Worm (Caenorhabditis elegans) whole organism, L1 larva: ENCODE data around the gene rabn-5.
A peak's percentile ranks its signal among the peaks of the same experiment; 100 is the strongest.

Experiments
- C04F5.9 ChIP-seq: sonication (generic microtip); optimal IDR thresholded peaks from 2 replicates; lab custom pipeline; 2016; ENCODE audit warnings: missing genetic modification characterization, missing compliant biosample characterization
- C34B4.2 ChIP-seq: sonication (generic microtip); optimal IDR thresholded peaks from 2 replicates; lab custom pipeline; 2017; ENCODE audit warnings: mild to moderate bottlenecking, missing genetic modification characterization, missing compliant biosample characterization
- aha-1 ChIP-seq: fragments of 150-350 bp; optimal IDR thresholded peaks from 2 replicates; lab custom pipeline; 2014; ENCODE audit warnings: missing biosample characterization, missing genetic modification characterization
- alr-1 ChIP-seq: fragments of 200-800 bp; sonication (Bioruptor generic); optimal IDR thresholded peaks from 2 replicates; lab custom pipeline; 2018; ENCODE audit warnings: borderline replicate concordance, mild to moderate bottlenecking, missing genetic modification characterization, missing compliant biosample characterization
- aly-2 ChIP-seq: fragments of 150-350 bp; optimal IDR thresholded peaks from 2 replicates; lab custom pipeline; 2014; ENCODE audit warnings: missing biosample characterization, missing genetic modification characterization
- ama-1 ChIP-seq: fragments of 150-350 bp; optimal IDR thresholded peaks from 2 replicates; lab custom pipeline; 2014
- blmp-1 ChIP-seq: fragments of 150-350 bp; optimal IDR thresholded peaks from 2 replicates; lab custom pipeline; 2014; ENCODE audit warnings: missing biosample characterization, missing genetic modification characterization
- ceh-63 ChIP-seq: fragments of 200-800 bp; sonication (Bioruptor generic); optimal IDR thresholded peaks from 2 replicates; lab custom pipeline; 2018; ENCODE audit warnings: mild to moderate bottlenecking, missing genetic modification characterization, missing compliant biosample characterization
- ceh-82 ChIP-seq, 3 experiments: fragments of 150-350 bp in 1 of 3; sonication (generic microtip) in 2 of 3; optimal IDR thresholded peaks; 2 replicates each; lab custom pipeline; 2014 to 2017; ENCODE audit warnings: missing biosample characterization in 3 of 3, missing genetic modification characterization in 3 of 3
- dpl-1 ChIP-seq, 3 experiments: fragments of 150-350 bp in 2 of 3; sonication (generic microtip) in 1 of 3; optimal IDR thresholded peaks; 2 replicates each; lab custom pipeline; 2014 to 2017; ENCODE audit warnings: missing biosample characterization in 3 of 3, missing genetic modification characterization in 3 of 3, missing genetic modification reagents in 3 of 3
- efl-1 ChIP-seq, 4 experiments: fragments of 150-350 bp; optimal IDR thresholded peaks in 3 of 4; peaks in 1 of 4; 1 replicate in 1 of 4; 2 replicates in 3 of 4; lab custom pipeline; 2014; ENCODE audit warnings: missing biosample characterization in 2 of 4, missing genetic modification characterization in 2 of 4, missing genetic modification reagents in 2 of 4
- efl-3 ChIP-seq: fragments of 200-800 bp; sonication (Bioruptor generic); optimal IDR thresholded peaks from 2 replicates; lab custom pipeline; 2018; ENCODE audit warnings: mild to moderate bottlenecking, missing genetic modification characterization, missing compliant biosample characterization
- egl-27 ChIP-seq, 2 experiments: fragments of 150-350 bp in 1 of 2; sonication (generic microtip); optimal IDR thresholded peaks; 3 replicates each; lab custom pipeline; 2017 to 2018; ENCODE audit warnings: missing biosample characterization in 2 of 2, missing genetic modification characterization in 2 of 2, missing genetic modification reagents in 2 of 2
- elt-2 ChIP-seq: sonication (generic microtip); optimal IDR thresholded peaks from 2 replicates; lab custom pipeline; 2016; ENCODE audit warnings: missing genetic modification characterization, mild to moderate bottlenecking, inconsistent platforms, missing compliant biosample characterization, missing genetic modification reagents
- elt-3 ChIP-seq, 6 experiments: fragments of 150-350 bp in 1 of 6; sonication (generic microtip); optimal IDR thresholded peaks; 2 replicates each; lab custom pipeline; 2017 to 2018; ENCODE audit warnings: missing biosample characterization in 6 of 6, missing genetic modification characterization in 6 of 6, inconsistent platforms in 1 of 6
- ets-5 ChIP-seq: fragments of 200-800 bp; sonication (Bioruptor generic); IDR thresholded peaks from 2 replicates; pipeline ENCODE4 v1.3.6; 2022; ENCODE audit warnings: missing genetic modification characterization, missing compliant biosample characterization
- fkh-8 ChIP-seq: sonication (generic microtip); optimal IDR thresholded peaks from 2 replicates; lab custom pipeline; 2016; ENCODE audit warnings: mild to moderate bottlenecking, missing genetic modification characterization, missing compliant biosample characterization
- grh-1 ChIP-seq: fragments of 200-800 bp; sonication (Bioruptor generic); IDR thresholded peaks from 2 replicates; pipeline ENCODE4 v1.3.6; 2022; ENCODE audit warnings: missing genetic modification reagents, missing genetic modification characterization, missing compliant biosample characterization
- hlh-17 ChIP-seq: fragments of 200-800 bp; sonication (Bioruptor generic); optimal IDR thresholded peaks from 2 replicates; lab custom pipeline; 2018; ENCODE audit warnings: missing genetic modification characterization, mild to moderate bottlenecking, missing compliant biosample characterization, moderate library complexity, borderline replicate concordance
- hlh-4 ChIP-seq: sonication (generic microtip); optimal IDR thresholded peaks from 2 replicates; lab custom pipeline; 2016; ENCODE audit warnings: mild to moderate bottlenecking, missing genetic modification characterization, missing compliant biosample characterization
- hpl-2 ChIP-seq: fragments of 150-350 bp; optimal IDR thresholded peaks from 2 replicates; lab custom pipeline; 2014; ENCODE audit warnings: missing biosample characterization, missing genetic modification reagents, missing genetic modification characterization
- irx-1 ChIP-seq: sonication (generic microtip); optimal IDR thresholded peaks from 2 replicates; lab custom pipeline; 2016; ENCODE audit warnings: missing genetic modification characterization, missing compliant biosample characterization
- jun-1 ChIP-seq: fragments of 150-350 bp; optimal IDR thresholded peaks from 2 replicates; lab custom pipeline; 2014; ENCODE audit warnings: missing biosample characterization, missing genetic modification reagents, missing genetic modification characterization
- lin-15B ChIP-seq: fragments of 150-350 bp; sonication (generic microtip); optimal IDR thresholded peaks from 3 replicates; lab custom pipeline; 2014; ENCODE audit warnings: missing biosample characterization, missing genetic modification characterization
- lin-39 ChIP-seq: fragments of 150-350 bp; optimal IDR thresholded peaks from 2 replicates; lab custom pipeline; 2014; ENCODE audit warnings: missing biosample characterization, missing genetic modification reagents, missing genetic modification characterization
- lir-3 ChIP-seq: sonication (generic microtip); optimal IDR thresholded peaks from 2 replicates; lab custom pipeline; 2016; ENCODE audit warnings: mild to moderate bottlenecking, missing genetic modification characterization, moderate library complexity, missing compliant biosample characterization; ENCODE audit not compliant: poor library complexity
- lsy-2 ChIP-seq, 2 experiments: fragments of 150-350 bp; optimal IDR thresholded peaks; 2 replicates each; lab custom pipeline; 2014; ENCODE audit warnings: missing biosample characterization in 2 of 2, missing genetic modification characterization in 2 of 2
- mab-9 ChIP-seq: fragments of 200-800 bp; sonication (Bioruptor generic); IDR thresholded peaks from 2 replicates; pipeline ENCODE4 v1.3.6; 2022; ENCODE audit warnings: missing genetic modification reagents, missing genetic modification characterization, missing compliant biosample characterization
- mef-2 ChIP-seq: fragments of 150-350 bp; optimal IDR thresholded peaks from 2 replicates; lab custom pipeline; 2014; ENCODE audit warnings: missing biosample characterization, missing genetic modification characterization
- mep-1 ChIP-seq: fragments of 150-350 bp; optimal IDR thresholded peaks from 2 replicates; lab custom pipeline; 2014; ENCODE audit warnings: missing biosample characterization, missing genetic modification characterization
- nhr-12 ChIP-seq: sonication (generic microtip); optimal IDR thresholded peaks from 2 replicates; lab custom pipeline; 2017; ENCODE audit warnings: missing biosample characterization, missing genetic modification characterization
- nhr-19 ChIP-seq: fragments of 200-800 bp; sonication (Bioruptor generic); conservative IDR thresholded peaks from 2 replicates; pipeline ENCODE4 v1.3.6; 2022; ENCODE audit warnings: missing genetic modification characterization, missing compliant biosample characterization
- nhr-20 ChIP-seq: sonication (generic microtip); optimal IDR thresholded peaks from 2 replicates; lab custom pipeline; 2016; ENCODE audit warnings: mild to moderate bottlenecking, missing genetic modification characterization, missing compliant biosample characterization
- nhr-28 ChIP-seq: fragments of 150-350 bp; optimal IDR thresholded peaks from 2 replicates; lab custom pipeline; 2014; ENCODE audit warnings: missing biosample characterization, missing genetic modification characterization
- nhr-47 ChIP-seq: sonication (generic microtip); optimal IDR thresholded peaks from 2 replicates; lab custom pipeline; 2016; ENCODE audit warnings: mild to moderate bottlenecking, missing genetic modification characterization, moderate library complexity, missing compliant biosample characterization
- nhr-71 ChIP-seq: sonication (generic microtip); optimal IDR thresholded peaks from 2 replicates; lab custom pipeline; 2016; ENCODE audit warnings: mild to moderate bottlenecking, missing genetic modification characterization, moderate library complexity, missing compliant biosample characterization
- nhr-84 ChIP-seq: sonication (generic microtip); optimal IDR thresholded peaks from 2 replicates; lab custom pipeline; 2017; ENCODE audit warnings: missing biosample characterization, missing genetic modification characterization
- nhr-85 ChIP-seq: sonication (generic microtip); peaks from one replicate; lab custom pipeline; 2016; ENCODE audit warnings: missing genetic modification characterization, inconsistent platforms, missing compliant biosample characterization
- nhr-90 ChIP-seq: sonication (generic microtip); optimal IDR thresholded peaks from 2 replicates; lab custom pipeline; 2016; ENCODE audit warnings: mild to moderate bottlenecking, missing genetic modification characterization, missing compliant biosample characterization; ENCODE audit not compliant: poor library complexity
- pag-3 ChIP-seq: sonication (generic microtip); optimal IDR thresholded peaks from 2 replicates; lab custom pipeline; 2017; ENCODE audit warnings: missing genetic modification characterization, mild to moderate bottlenecking, missing compliant biosample characterization, antibody characterized with exemption, borderline replicate concordance; ENCODE audit not compliant: insufficient read depth
- pqm-1 ChIP-seq: sonication (generic microtip); optimal IDR thresholded peaks from 3 replicates; lab custom pipeline; 2017; ENCODE audit warnings: missing biosample characterization, missing genetic modification characterization
- rnt-1 ChIP-seq: sonication (generic microtip); optimal IDR thresholded peaks from 2 replicates; lab custom pipeline; 2016; ENCODE audit warnings: mild to moderate bottlenecking, missing genetic modification characterization, moderate library complexity, missing compliant biosample characterization
- sox-4 ChIP-seq: sonication (generic microtip); optimal IDR thresholded peaks from 2 replicates; lab custom pipeline; 2016; ENCODE audit warnings: missing genetic modification characterization, missing compliant biosample characterization
- sup-37 ChIP-seq: fragments of 200-800 bp; sonication (Bioruptor generic); optimal IDR thresholded peaks from 2 replicates; lab custom pipeline; 2018; ENCODE audit warnings: mild to moderate bottlenecking, missing genetic modification characterization, missing compliant biosample characterization
- unc-30 ChIP-seq: sonication (generic microtip); optimal IDR thresholded peaks from 2 replicates; lab custom pipeline; 2017; ENCODE audit warnings: missing biosample characterization, missing genetic modification characterization
- unc-86 ChIP-seq: sonication (generic microtip); optimal IDR thresholded peaks from 2 replicates; lab custom pipeline; 2016; ENCODE audit warnings: missing genetic modification characterization, missing compliant biosample characterization
- vab-15 ChIP-seq: sonication (generic microtip); optimal IDR thresholded peaks from 2 replicates; lab custom pipeline; 2017; ENCODE audit warnings: missing genotype, mild to moderate bottlenecking, missing genetic modification characterization, missing compliant biosample characterization
- zip-4 ChIP-seq: fragments of 200-800 bp; sonication (Bioruptor generic); optimal IDR thresholded peaks from 2 replicates; lab custom pipeline; 2018; ENCODE audit warnings: mild to moderate bottlenecking, missing genetic modification characterization, moderate library complexity, missing compliant biosample characterization
- ztf-11 ChIP-seq, 2 experiments: sonication (generic microtip); optimal IDR thresholded peaks; 2 replicates each; lab custom pipeline; 2016 to 2017; ENCODE audit warnings: missing genetic modification characterization in 2 of 2, missing biosample characterization in 1 of 2, missing compliant biosample characterization in 1 of 2
- ztf-4 ChIP-seq: fragments of 150-350 bp; optimal IDR thresholded peaks from 2 replicates; lab custom pipeline; 2014; ENCODE audit warnings: missing biosample characterization, missing genetic modification characterization

rabn-5 gene

ce11 chrIII:5864270-5864669 is at the start of gene rabn-5:
Gene rabn-5 (plus strand): TSS chrIII:5864553.
- TF ChIP-seq mab-9 (GFP tag; lab: Robert Waterston, UW) (no peak), lin-15B (tag; lab: Kevin White, UChicago) (no peak), sox-4 (tag; lab: Kevin White, UChicago) (no peak), C04F5.9 (tag; lab: Kevin White, UChicago) (no peak), nhr-71 (tag; lab: Kevin White, UChicago) (no peak), nhr-84 (tag; lab: Kevin White, UChicago) (no peak), dpl-1 (GFP tag; optimal IDR thresholded peaks at IDR 0.05; lab: Kevin White, UChicago) (peak in 1 of 3 experiments; percentile 59), ceh-63 (GFP tag; lab: Kevin White, UChicago) (no peak), hpl-2 (no peak), mef-2 (no peak), blmp-1 (no peak), ztf-4 (tag; lab: Kevin White, UChicago) (no peak), hlh-17 (GFP tag; lab: Kevin White, UChicago) (no peak), unc-86 (tag; lab: Kevin White, UChicago) (no peak), ama-1 (lab: Kevin White, UChicago) (no peak), sup-37 (no peak), elt-3 (tag; optimal IDR thresholded peaks at IDR 0.05; lab: Kevin White, UChicago) (no peak), efl-1 (optimal IDR thresholded peaks at IDR 0.05; lab: Kevin White, UChicago) (peak; percentile 13 to 19), efl-1 (GFP tag; optimal IDR thresholded peaks at IDR 0.05 in 1 of 2; lab: Kevin White, UChicago) (peak in 1 of 2 experiments; percentile 51), alr-1 (tag; lab: Kevin White, UChicago) (no peak), ets-5 (GFP tag; lab: Robert Waterston, UW) (no peak), aha-1 (no peak), mep-1 (tag; lab: Kevin White, UChicago) (peak; percentile 16), lsy-2 (tag; optimal IDR thresholded peaks at IDR 0.05; lab: Kevin White, UChicago) (peak in 1 of 2 experiments; percentile 2)

ce11 chrIII:5814799-5815198 is 49.6 kb upstream of the rabn-5 start, which contains the start of gene R12B2.7:
Gene R12B2.7 (plus strand): TSS chrIII:5815045.
- TF ChIP-seq grh-1 (GFP tag; lab: Robert Waterston, UW) (peak; percentile 42; the same call in 1 of the 2 replicates), sup-37 (no peak), lin-15B (tag; lab: Kevin White, UChicago) (no peak), nhr-90 (tag; lab: Kevin White, UChicago) (peak; percentile 39), nhr-71 (tag; lab: Kevin White, UChicago) (peak; percentile 57), C34B4.2 (tag; lab: Kevin White, UChicago) (no peak), nhr-28 (tag; lab: Kevin White, UChicago) (no peak), ztf-11 (tag; optimal IDR thresholded peaks at IDR 0.05; lab: Kevin White, UChicago) (no peak), ets-5 (GFP tag; lab: Robert Waterston, UW) (no peak), jun-1 (tag; lab: Kevin White, UChicago) (no peak), lsy-2 (tag; optimal IDR thresholded peaks at IDR 0.05; lab: Kevin White, UChicago) (peak in 1 of 2 experiments; percentile 17), aly-2 (tag; lab: Kevin White, UChicago) (no peak), hlh-4 (tag; lab: Kevin White, UChicago) (no peak), lin-39 (tag; lab: Kevin White, UChicago) (no peak), ztf-4 (tag; lab: Kevin White, UChicago) (no peak), lir-3 (tag; lab: Kevin White, UChicago) (no peak), fkh-8 (tag; lab: Kevin White, UChicago) (no peak), C04F5.9 (tag; lab: Kevin White, UChicago) (no peak), zip-4 (GFP tag; lab: Kevin White, UChicago) (no peak), nhr-47 (tag; lab: Kevin White, UChicago) (no peak), nhr-20 (tag; lab: Kevin White, UChicago) (peak; percentile 40), elt-2 (tag; lab: Kevin White, UChicago) (no peak), pqm-1 (tag; lab: Kevin White, UChicago) (no peak), vab-15 (no peak), rnt-1 (no peak), unc-30 (tag; lab: Kevin White, UChicago) (no peak), efl-3 (GFP tag; lab: Kevin White, UChicago) (no peak), nhr-85 (tag; lab: Kevin White, UChicago) (peak; percentile 90), nhr-19 (GFP tag; lab: Robert Waterston, UW) (peak; percentile 35), pag-3 (tag; lab: Kevin White, UChicago) (no peak), ceh-82 (tag; optimal IDR thresholded peaks at IDR 0.05; lab: Kevin White, UChicago) (no peak), nhr-12 (tag; lab: Kevin White, UChicago) (no peak), irx-1 (no peak), ama-1 (lab: Kevin White, UChicago) (no peak), egl-27 (tag; optimal IDR thresholded peaks at IDR 0.05; lab: Kevin White, UChicago) (no peak)
